Worm (Caenorhabditis elegans) whole organism, L2 larva: Measurements from ENCODE around the gene Y53F4B.62.

Experiments
- ZK546.5 ChIP-seq: sonication (generic microtip); optimal IDR thresholded peaks from 2 replicates; lab custom pipeline; 2017; ENCODE audit warnings: missing biosample characterization, missing genetic modification characterization
- nhr-10 ChIP-seq: sonication (generic microtip); optimal IDR thresholded peaks from 2 replicates; lab custom pipeline; 2017; ENCODE audit warnings: missing biosample characterization, missing genetic modification characterization
- nhr-12 ChIP-seq: fragments of 150-350 bp; optimal IDR thresholded peaks from 2 replicates; lab custom pipeline; 2014; ENCODE audit warnings: missing biosample characterization, missing genetic modification characterization
- nhr-77 ChIP-seq: fragments of 150-350 bp; optimal IDR thresholded peaks from 2 replicates; lab custom pipeline; 2014; ENCODE audit warnings: missing biosample characterization, missing genetic modification characterization
- ztf-11 ChIP-seq: sonication (generic microtip); optimal IDR thresholded peaks from 2 replicates; lab custom pipeline; 2017; ENCODE audit warnings: missing biosample characterization, missing genetic modification characterization

ce11 chrII:15164453-15164852 is 34.0 kb upstream of the Y53F4B.62 start, which contains the start of gene gst-26:
- TF ChIP-seq nhr-10 (tag; lab: Kevin White, UChicago) (no peak), ZK546.5 (tag; lab: Kevin White, UChicago) (no peak), nhr-77 (no peak), nhr-12 (tag; lab: Kevin White, UChicago) (no peak), ztf-11 (tag; lab: Kevin White, UChicago) (no peak)
